Fruit fly (Drosophila melanogaster) whole organism, pupa: Measurements from ENCODE around the gene upd2.

Experiments
- CG12605 ChIP-seq: fragments of 200-800 bp; sonication (Bioruptor generic); IDR thresholded peaks from 2 replicates; pipeline ENCODE4 v1.3.6; 2022; ENCODE audit warnings: missing biosample characterization, missing genetic modification characterization
- CG13204 ChIP-seq: fragments of 200-800 bp; sonication (Bioruptor generic); optimal IDR thresholded peaks from 2 replicates; lab custom pipeline; 2018; ENCODE audit warnings: missing biosample characterization, mild to moderate bottlenecking, missing genetic modification characterization, moderate library complexity
- CG14655 ChIP-seq: fragments of 200-800 bp; sonication (Bioruptor generic); optimal IDR thresholded peaks from 3 replicates; lab custom pipeline; 2017; ENCODE audit warnings: mild to moderate bottlenecking, missing biosample characterization, missing genetic modification reagents, missing genetic modification characterization
- CG15710 ChIP-seq: fragments of 200-800 bp; sonication (Bioruptor generic); optimal IDR thresholded peaks from 2 replicates; lab custom pipeline; 2018; ENCODE audit warnings: missing biosample characterization, mild to moderate bottlenecking, missing genetic modification characterization, moderate library complexity
- CG17806 ChIP-seq: fragments of 200-800 bp; sonication (Bioruptor generic); optimal IDR thresholded peaks from 2 replicates; lab custom pipeline; 2018; ENCODE audit warnings: missing biosample characterization, mild to moderate bottlenecking, missing genetic modification characterization, moderate library complexity
- CG32121 ChIP-seq: fragments of 200-800 bp; sonication (Bioruptor generic); IDR thresholded peaks from 2 replicates; pipeline ENCODE4 v1.3.6; 2022; ENCODE audit warnings: missing biosample characterization, missing genetic modification characterization
- D1 ChIP-seq: fragments of 200-800 bp; sonication (Bioruptor generic); optimal IDR thresholded peaks from 2 replicates; lab custom pipeline; 2018; ENCODE audit warnings: missing biosample characterization, mild to moderate bottlenecking, missing genetic modification characterization, moderate library complexity
- EcR ChIP-seq: fragments of 200-800 bp; sonication (Bioruptor generic); optimal IDR thresholded peaks from 3 replicates; lab custom pipeline; 2019; ENCODE audit warnings: missing biosample characterization, missing genetic modification characterization, mild to moderate bottlenecking, moderate library complexity, missing genetic modification reagents
- Ets98B ChIP-seq: fragments of 200-800 bp; sonication (Bioruptor generic); IDR thresholded peaks from 2 replicates; pipeline ENCODE4 v1.3.6; 2022; ENCODE audit warnings: missing biosample characterization, missing genetic modification characterization
- Pif1A ChIP-seq: fragments of 200-800 bp; sonication (Bioruptor generic); optimal IDR thresholded peaks from 3 replicates; lab custom pipeline; 2016; ENCODE audit warnings: missing biosample characterization, missing genetic modification characterization
- Pif1B ChIP-seq: fragments of 200-800 bp; sonication (Bioruptor generic); optimal IDR thresholded peaks from 3 replicates; lab custom pipeline; 2016; ENCODE audit warnings: missing biosample characterization, missing genetic modification characterization
- Snoo ChIP-seq: fragments of 200-800 bp; sonication (Bioruptor generic); optimal IDR thresholded peaks from 3 replicates; lab custom pipeline; 2017; ENCODE audit warnings: missing biosample characterization, mild to moderate bottlenecking, missing genetic modification characterization, inconsistent platforms
- fd96Ca ChIP-seq: fragments of 200-800 bp; sonication (Bioruptor generic); IDR thresholded peaks from 3 replicates; pipeline ENCODE4 v1.3.6; 2022; ENCODE audit warnings: missing biosample characterization, missing genetic modification characterization
- gl ChIP-seq: fragments of 200-800 bp; sonication (Bioruptor generic); optimal IDR thresholded peaks from 2 replicates; lab custom pipeline; 2018; ENCODE audit warnings: missing biosample characterization, mild to moderate bottlenecking, missing genetic modification characterization

The upd2 gene

DNA sequence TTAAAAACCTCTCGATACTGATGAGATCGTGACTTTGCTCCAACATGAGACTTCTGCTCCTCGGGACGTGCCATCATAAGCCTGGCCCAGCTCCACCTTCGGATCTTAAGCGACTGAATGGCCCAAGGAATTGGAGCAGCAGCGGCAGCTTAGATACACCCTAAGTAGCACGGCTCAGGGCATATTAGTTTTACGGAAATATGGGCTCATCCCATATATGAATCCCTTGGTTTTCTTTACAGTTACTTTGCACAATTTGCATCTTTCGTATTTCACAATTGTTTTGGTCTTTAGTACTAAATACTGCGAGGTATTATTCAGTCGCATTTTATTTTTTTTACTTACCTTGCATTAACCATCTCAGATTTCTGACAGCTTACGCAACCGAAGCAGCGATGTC is 38.0 kb downstream of the upd2 start, which contains the start of gene Hesr:
Gene Hesr, minus strand, starts transcription at position 101 of the 400 bp plus-strand sequence.
- TF ChIP-seq Pif1A (GFP tag; lab: Kevin White, UChicago), result no peak
- TF ChIP-seq CG32121, result no peak
- no peak for TF ChIP-seq CG17806 (tag; lab: Kevin White, UChicago)
- no peak for TF ChIP-seq CG13204
- no peak for TF ChIP-seq D1 (tag; lab: Kevin White, UChicago)
- TF ChIP-seq Pif1B, result no peak
- TF ChIP-seq fd96Ca (GFP tag; lab: Robert Waterston, UW), result no peak
- no peak for TF ChIP-seq Snoo (tag; lab: Kevin White, UChicago)
- no peak for TF ChIP-seq Ets98B (GFP tag; lab: Robert Waterston, UW)
- no peak for TF ChIP-seq CG12605 (GFP tag; lab: Robert Waterston, UW)
- TF ChIP-seq, all 21 proteins: peak for 0

DNA sequence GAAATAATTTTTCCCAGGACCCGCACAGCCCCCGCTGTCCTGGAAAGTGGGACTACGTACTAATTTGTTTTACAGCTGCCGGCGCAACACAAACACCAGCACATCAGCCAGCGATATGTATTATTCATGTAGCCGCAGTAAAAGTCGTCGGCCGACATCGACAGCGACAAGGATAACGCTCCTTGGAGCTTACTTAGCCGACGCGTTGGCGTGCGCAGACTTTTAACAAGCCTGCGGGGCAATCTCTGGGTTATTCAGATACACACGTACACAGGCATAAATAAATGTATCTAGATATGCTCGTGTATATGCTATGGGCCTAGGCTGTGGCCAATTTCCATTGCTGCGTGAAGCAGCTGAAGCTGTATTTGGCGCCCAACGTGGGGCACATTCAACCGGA is 45.4 kb downstream of the upd2 start:
- TF ChIP-seq Ets98B (GFP tag; lab: Robert Waterston, UW), result no peak
- TF ChIP-seq CG14655, result no peak
- TF ChIP-seq gl (tag; lab: Kevin White, UChicago), result no peak
- no peak for TF ChIP-seq CG32121
- no peak for TF ChIP-seq CG15710 (tag; lab: Kevin White, UChicago)
- TF ChIP-seq EcR (GFP tag; lab: Kevin White, UChicago), result no peak
